Worm (Caenorhabditis elegans): ENCODE results near the gene chil-18.

DNA sequence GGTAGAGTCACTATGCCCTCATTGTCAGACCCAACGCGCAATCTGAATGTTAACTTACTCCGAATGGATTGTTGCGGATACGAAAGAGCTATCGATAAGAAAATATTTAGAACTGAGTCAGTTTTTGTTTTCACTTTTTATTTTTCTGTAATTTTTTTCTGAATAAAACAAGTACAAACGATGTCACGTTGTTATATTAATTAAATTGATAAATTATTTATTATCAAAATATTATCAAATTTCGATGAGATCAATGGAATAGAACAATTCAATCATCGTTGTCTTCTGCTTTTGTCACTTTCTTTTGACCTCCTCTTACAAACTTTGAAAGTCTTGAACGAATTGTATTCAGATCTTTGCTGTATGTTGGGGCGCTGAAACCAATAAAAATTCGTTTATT lies 41.0 kb upstream of the chil-18 start, which contains the start of gene mpz-6:
- TF ChIP-seq ztf-23 (GFP tag; IDR thresholded peaks at IDR 0.05) (no peak), med-1 (GFP tag; optimal IDR thresholded peaks at IDR 0.05; ENCODE audit: insufficient read depth) (no peak), ref-1 (GFP tag; conservative IDR thresholded peaks at IDR 0.05) (no peak), klf-2 (GFP tag; conservative IDR thresholded peaks at IDR 0.05) (no peak), tab-1 (GFP tag; IDR thresholded peaks at IDR 0.05) (no peak), T22C8.4 (GFP tag; IDR thresholded peaks at IDR 0.05) (no peak), cog-1 (tag; optimal IDR thresholded peaks at IDR 0.05) (no peak)

Measured in whole organism, midembryonic.